Fruit fly (Drosophila melanogaster) S2 (cell line): Measurements from ENCODE around the gene Teh4.

ENCODE experiments used
- CG8478 ChIP-seq: fragments of >200 bp; optimal IDR thresholded peaks from 2 replicates; lab custom pipeline; 2018
- CTCF ChIP-seq, 2 experiments: fragments of >200 bp; optimal IDR thresholded peaks; 2 replicates each; lab custom pipeline; 2018

DNA sequence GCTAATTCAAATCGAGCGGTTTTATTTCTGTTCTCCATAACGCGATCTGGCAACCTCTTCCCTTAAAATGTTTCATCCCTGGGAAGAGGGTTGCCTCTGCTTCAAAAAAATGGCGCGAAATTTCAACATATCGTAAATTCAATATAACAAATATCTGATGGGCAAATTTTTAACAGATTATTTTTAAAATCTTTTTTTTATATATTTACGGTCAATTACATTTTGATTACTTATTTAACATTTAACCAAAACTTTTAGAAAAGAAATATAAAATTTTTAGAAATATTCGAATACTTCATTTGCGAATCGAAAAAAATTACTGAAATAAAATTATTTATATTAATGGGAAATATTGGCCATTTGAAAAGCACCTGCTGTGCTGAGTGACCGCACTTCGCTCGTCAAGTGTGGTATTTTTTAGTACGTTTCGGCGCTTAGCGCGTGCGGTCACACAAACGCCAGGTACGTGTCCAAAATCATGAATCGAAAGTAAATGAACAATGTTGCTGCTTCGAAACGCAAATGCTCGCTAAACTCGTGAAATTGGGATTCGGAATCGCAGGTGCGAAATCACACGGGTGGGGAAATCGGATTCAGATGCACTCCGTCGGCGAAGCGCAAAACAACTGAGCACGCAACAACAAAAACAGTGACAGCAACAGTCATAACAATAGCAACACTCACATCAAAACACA is 8.0 kb downstream of the Teh4 start, which contains the start of gene Ero1L:
- TF ChIP-seq CG8478 (no peak), CTCF (optimal IDR thresholded peaks at IDR 0.05; lab: Kevin White, UChicago) (peak in 1 of 2 experiments; percentile 15)
